Worm (Caenorhabditis elegans) whole organism, midembryonic: Measurements from ENCODE around the gene nspd-3.
A peak's percentile ranks its signal among the peaks of the same experiment; 100 is the strongest.
"Not testable (repeated sequence)": the region's sequence is repeated elsewhere in the genome, so short reads cannot be mapped to it uniquely, and the experiment has no call there.

ENCODE experiments used
- T22C8.4 ChIP-seq: fragments of 200-800 bp; sonication (Bioruptor generic); IDR thresholded peaks from 2 replicates; pipeline ENCODE4 v1.3.6; 2022; ENCODE audit warnings: missing genetic modification characterization, missing compliant biosample characterization
- cog-1 ChIP-seq: sonication (generic microtip); optimal IDR thresholded peaks from 2 replicates; lab custom pipeline; 2016; ENCODE audit warnings: missing genetic modification characterization, missing compliant biosample characterization
- flt-1 ChIP-seq: fragments of 200-800 bp; sonication (Bioruptor generic); IDR thresholded peaks from 2 replicates; pipeline ENCODE4 v1.3.6; 2022; ENCODE audit warnings: missing genetic modification characterization, missing compliant biosample characterization
- klf-2 ChIP-seq: fragments of 200-800 bp; sonication (Bioruptor generic); conservative IDR thresholded peaks from 2 replicates; pipeline ENCODE4 v1.3.6; 2022; ENCODE audit warnings: missing genetic modification reagents, missing genetic modification characterization, missing compliant biosample characterization
- med-1 ChIP-seq: sonication (generic microtip); optimal IDR thresholded peaks from 2 replicates; lab custom pipeline; 2017; ENCODE audit warnings: missing genetic modification characterization, mild to moderate bottlenecking, missing compliant biosample characterization, antibody characterized with exemption, missing genetic modification reagents; ENCODE audit not compliant: insufficient read depth
- ref-1 ChIP-seq: fragments of 200-800 bp; sonication (Bioruptor generic); conservative IDR thresholded peaks from 2 replicates; pipeline ENCODE4 v1.3.6; 2022; ENCODE audit warnings: missing genetic modification reagents, missing genetic modification characterization, missing compliant biosample characterization
- tab-1 ChIP-seq: fragments of 200-800 bp; sonication (Bioruptor generic); IDR thresholded peaks from 2 replicates; pipeline ENCODE4 v1.3.6; 2022; ENCODE audit warnings: missing genetic modification characterization, missing compliant biosample characterization
- ztf-23 ChIP-seq: fragments of 200-800 bp; sonication (Bioruptor generic); IDR thresholded peaks from 2 replicates; pipeline ENCODE4 v1.3.6; 2022; ENCODE audit warnings: missing genetic modification reagents, missing genetic modification characterization, missing compliant biosample characterization
- ztf-29 ChIP-seq: fragments of 200-800 bp; sonication (Bioruptor generic); IDR thresholded peaks from 2 replicates; pipeline ENCODE4 v1.3.6; 2022; ENCODE audit warnings: missing genetic modification reagents, missing genetic modification characterization, missing compliant biosample characterization

Gene nspd-3

DNA sequence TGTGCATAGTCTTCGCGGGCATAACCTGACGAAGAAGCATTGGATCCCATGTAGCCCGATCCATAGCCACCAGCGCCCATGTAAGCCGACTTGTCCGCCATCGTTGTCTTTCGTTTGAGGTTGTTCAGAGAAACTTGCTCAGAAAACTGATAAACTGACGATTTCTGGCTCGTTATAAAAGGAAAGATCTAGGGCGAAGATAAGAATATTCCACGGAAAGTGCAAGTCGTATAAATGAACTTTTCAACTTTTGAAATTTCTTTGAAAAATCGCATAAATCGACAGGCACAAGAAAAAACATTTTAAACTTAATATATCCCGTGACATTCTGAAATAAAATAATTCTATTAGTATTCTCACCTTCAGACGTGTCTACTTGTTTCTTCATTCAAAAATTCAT, at the start of gene nspd-3, which contains the start of gene C24D10.2:
Gene nspd-3, minus strand, starts transcription at position 101 of the 400 bp plus-strand sequence.
Gene C24D10.2, plus strand, starts transcription at position 399 of the 400 bp plus-strand sequence.
- not testable (repeated sequence) for TF ChIP-seq klf-2 (GFP tag; lab: Robert Waterston, UW); cog-1 (tag; lab: Kevin White, UChicago); ztf-29 (GFP tag; lab: Robert Waterston, UW)

- no peak for TF ChIP-seq T22C8.4 (GFP tag; lab: Robert Waterston, UW)
- no peak for TF ChIP-seq klf-2 (GFP tag; lab: Robert Waterston, UW)
- no peak for TF ChIP-seq tab-1 (GFP tag; lab: Robert Waterston, UW)
- no peak for TF ChIP-seq ztf-29 (GFP tag; lab: Robert Waterston, UW)
- no peak for TF ChIP-seq ref-1
- no peak for TF ChIP-seq cog-1 (tag; lab: Kevin White, UChicago)
- no peak for TF ChIP-seq ztf-23
- TF ChIP-seq flt-1 = no peak
- no peak for TF ChIP-seq med-1
These were observed 47.8 kb upstream of the nspd-3 start for ce11 chrIV:5210606-5211005.

DNA sequence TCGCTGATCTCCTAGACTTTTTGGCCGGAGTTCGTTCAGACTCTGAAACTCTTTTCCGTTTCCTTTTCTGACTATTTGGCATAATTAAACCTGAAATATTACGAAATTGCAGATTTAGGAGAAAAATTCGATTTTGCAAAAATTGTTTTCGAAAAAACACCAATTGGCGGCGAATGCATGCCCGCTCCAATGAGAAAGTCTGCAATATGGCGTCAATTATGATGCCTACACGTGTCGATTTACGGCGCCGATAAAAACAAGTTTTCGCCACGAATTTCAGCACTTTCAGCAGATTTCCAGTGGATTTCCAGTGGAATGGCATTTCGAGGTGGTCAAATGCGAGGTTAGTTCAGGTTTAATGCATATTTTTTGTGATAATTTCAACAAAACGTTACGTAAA, 46.5 kb upstream of the nspd-3 start, which contains the start of the genes Y59E9AL.36 and nbet-1:
Gene Y59E9AL.36, minus strand, starts transcription at position 92 of the 400 bp plus-strand sequence.
Gene nbet-1, plus strand, starts transcription at position 112 of the 400 bp plus-strand sequence.
- TF ChIP-seq cog-1 (tag; lab: Kevin White, UChicago) (peak; percentile 39), klf-2 (GFP tag; lab: Robert Waterston, UW) (no peak)

- no peak for TF ChIP-seq ztf-29 (GFP tag; lab: Robert Waterston, UW)
- no peak for TF ChIP-seq klf-2 (GFP tag; lab: Robert Waterston, UW)
- TF ChIP-seq cog-1 (tag; lab: Kevin White, UChicago) = no peak
- TF ChIP-seq T22C8.4 (GFP tag; lab: Robert Waterston, UW) = no peak
These were observed 43.9 kb upstream of the nspd-3 start for ce11 chrIV:5206716-5207115.

- TF ChIP-seq klf-2 (GFP tag; lab: Robert Waterston, UW) = no peak
These were observed 41.7 kb upstream of the nspd-3 start, which contains the start of gene tni-4 for ce11 chrIV:5204573-5204972. TSS of gene tni-4 (plus strand) at chrIV:5204591.

- TF ChIP-seq ref-1 (no peak), cog-1 (tag; lab: Kevin White, UChicago) (no peak), med-1 (no peak), tab-1 (GFP tag; lab: Robert Waterston, UW) (no peak), flt-1 (no peak), T22C8.4 (GFP tag; lab: Robert Waterston, UW) (no peak), ztf-23 (no peak)
These were observed 39.7 kb upstream of the nspd-3 start for ce11 chrIV:5202575-5202974.

DNA sequence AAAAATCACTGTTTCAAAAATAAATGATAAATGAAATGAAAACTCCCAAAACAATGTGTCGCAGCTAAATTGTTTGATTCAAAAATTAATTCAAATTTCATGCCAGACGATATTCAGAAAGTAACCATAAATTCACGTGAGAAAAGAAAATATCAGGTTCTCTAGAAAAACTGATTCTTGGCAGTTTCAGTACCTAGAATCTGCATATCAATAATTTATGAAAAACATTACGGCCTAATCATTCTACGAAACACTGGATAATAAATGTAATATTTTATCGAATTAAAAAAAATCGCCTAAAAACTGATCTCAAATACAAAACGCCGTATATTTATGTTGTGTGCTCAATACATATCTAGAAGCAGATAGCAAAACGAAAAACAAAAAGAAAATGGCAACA, 38.0 kb upstream of the nspd-3 start:
- TF ChIP-seq ztf-23 = no peak
- no peak for TF ChIP-seq T22C8.4 (GFP tag; lab: Robert Waterston, UW)
- no peak for TF ChIP-seq tab-1 (GFP tag; lab: Robert Waterston, UW)
- TF ChIP-seq med-1 = no peak
- TF ChIP-seq cog-1 (tag; lab: Kevin White, UChicago) = no peak
- no peak for TF ChIP-seq flt-1
- no peak for TF ChIP-seq klf-2 (GFP tag; lab: Robert Waterston, UW)
- no peak for TF ChIP-seq ztf-29 (GFP tag; lab: Robert Waterston, UW)
- TF ChIP-seq ref-1 = no peak

ce11 chrIV:5195531-5195930, 32.7 kb upstream of the nspd-3 start, which contains the start of gene gpa-18:
TSS of gene gpa-18 (minus strand) at chrIV:5195631.
- TF ChIP-seq flt-1 (no peak), ref-1 (no peak), cog-1 (tag; lab: Kevin White, UChicago) (no peak), med-1 (no peak), klf-2 (GFP tag; lab: Robert Waterston, UW) (no peak), ztf-29 (GFP tag; lab: Robert Waterston, UW) (no peak), tab-1 (GFP tag; lab: Robert Waterston, UW) (no peak), ztf-23 (no peak), T22C8.4 (GFP tag; lab: Robert Waterston, UW) (no peak)

ce11 chrIV:5188051-5188450, 25.2 kb upstream of the nspd-3 start:
- TF ChIP-seq med-1 = no peak
- TF ChIP-seq ztf-29 (GFP tag; lab: Robert Waterston, UW) = no peak
- TF ChIP-seq ref-1 = no peak

ce11 chrIV:5186480-5187205, 23.8 kb upstream of the nspd-3 start, which contains the start of the genes W03F8.6 and mtrf-1L:
TSS of gene W03F8.6 (minus strand) at chrIV:5186580.
TSS of gene mtrf-1L (plus strand) at chrIV:5187155.
- TF ChIP-seq med-1 (no peak), ref-1 (no peak), klf-2 (GFP tag; lab: Robert Waterston, UW) (no peak), flt-1 (no peak), ztf-23 (no peak), ztf-29 (GFP tag; lab: Robert Waterston, UW) (no peak), tab-1 (GFP tag; lab: Robert Waterston, UW) (no peak), cog-1 (tag; lab: Kevin White, UChicago) (no peak), T22C8.4 (GFP tag; lab: Robert Waterston, UW) (no peak)

DNA sequence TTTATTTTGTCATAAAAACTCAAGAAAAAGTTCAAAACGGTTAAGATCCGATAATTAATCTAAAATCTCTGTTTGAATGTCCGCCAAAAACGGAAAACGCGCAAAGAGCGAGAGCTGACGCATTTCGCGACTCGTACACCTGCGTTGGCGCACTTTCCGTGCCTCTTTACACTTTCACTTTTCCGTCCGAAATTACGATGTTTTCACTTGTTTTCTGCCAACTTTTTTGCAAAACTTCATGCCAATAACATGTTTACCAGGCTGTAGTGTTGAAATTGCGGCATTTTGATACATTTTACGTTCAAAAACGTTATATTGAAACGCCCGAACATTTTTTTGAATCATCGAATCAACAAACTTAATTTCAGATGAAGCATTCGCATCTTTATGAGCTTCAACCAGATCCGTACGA, 20.9 kb upstream of the nspd-3 start, which contains the start of gene W03F8.4:
Gene W03F8.4, plus strand, starts transcription at position 369 of the 412 bp plus-strand sequence.
- TF ChIP-seq tab-1 (GFP tag; lab: Robert Waterston, UW) (peak; percentile 70; the same call in 1 of the 2 replicates), T22C8.4 (GFP tag; lab: Robert Waterston, UW) (no peak), ztf-23 (peak; percentile 82; the same call in 1 of the 2 replicates), ztf-29 (GFP tag; lab: Robert Waterston, UW) (no peak), ref-1 (0 out of 2 replicates have a peak, but pooled peaks have one; percentile 25), flt-1 (peak; percentile 87), cog-1 (tag; lab: Kevin White, UChicago) (peak; percentile 87), klf-2 (GFP tag; lab: Robert Waterston, UW) (no peak), med-1 (peak; percentile 16)
